Worm (Caenorhabditis elegans): ENCODE measurements around the gene npl-10.

npl-10 gene

ce11 chrIII:3935808-3936207 lies at the start of gene npl-10:
npl-10 (minus strand) TSS chrIII:3935908.
- TF ChIP-seq ref-1 (GFP tag; conservative IDR thresholded peaks at IDR 0.05) = no peak
- TF ChIP-seq klf-2 (GFP tag; conservative IDR thresholded peaks at IDR 0.05) = no peak
- no peak for TF ChIP-seq T22C8.4 (GFP tag; IDR thresholded peaks at IDR 0.05)
- no peak for TF ChIP-seq med-1 (GFP tag; optimal IDR thresholded peaks at IDR 0.05; ENCODE audit: insufficient read depth)
- TF ChIP-seq cog-1 (tag; optimal IDR thresholded peaks at IDR 0.05) = no peak
- no peak for TF ChIP-seq ztf-23 (GFP tag; IDR thresholded peaks at IDR 0.05)
- TF ChIP-seq ztf-29 (GFP tag; IDR thresholded peaks at IDR 0.05) = no peak
- TF ChIP-seq flt-1 (GFP tag; IDR thresholded peaks at IDR 0.05) = no peak
- TF ChIP-seq tab-1 (GFP tag; IDR thresholded peaks at IDR 0.05) = no peak

- TF ChIP-seq ref-1 (GFP tag; conservative IDR thresholded peaks at IDR 0.05) (no peak), med-1 (GFP tag; optimal IDR thresholded peaks at IDR 0.05; ENCODE audit: insufficient read depth) (no peak), T22C8.4 (GFP tag; IDR thresholded peaks at IDR 0.05) (no peak), cog-1 (tag; optimal IDR thresholded peaks at IDR 0.05) (no peak), ztf-23 (GFP tag; IDR thresholded peaks at IDR 0.05) (no peak), tab-1 (GFP tag; IDR thresholded peaks at IDR 0.05) (no peak), klf-2 (GFP tag; conservative IDR thresholded peaks at IDR 0.05) (no peak), flt-1 (GFP tag; IDR thresholded peaks at IDR 0.05) (no peak), ztf-29 (GFP tag; IDR thresholded peaks at IDR 0.05) (no peak)
Measured at ce11 chrIII:3984049-3984484, 48.4 kb upstream of the npl-10 start.

ce11 chrIII:3979980-3980631 lies 44.4 kb upstream of the npl-10 start:
- no peak for TF ChIP-seq ztf-23 (GFP tag; IDR thresholded peaks at IDR 0.05)
- TF ChIP-seq ztf-29 (GFP tag; IDR thresholded peaks at IDR 0.05) = no peak
- no peak for TF ChIP-seq ref-1 (GFP tag; conservative IDR thresholded peaks at IDR 0.05)
- no peak for TF ChIP-seq cog-1 (tag; optimal IDR thresholded peaks at IDR 0.05)

ce11 chrIII:3978438-3978837 lies 42.7 kb upstream of the npl-10 start:
- no peak for TF ChIP-seq cog-1 (tag; optimal IDR thresholded peaks at IDR 0.05)
- no peak for TF ChIP-seq T22C8.4 (GFP tag; IDR thresholded peaks at IDR 0.05)
- no peak for TF ChIP-seq ref-1 (GFP tag; conservative IDR thresholded peaks at IDR 0.05)
- TF ChIP-seq med-1 (GFP tag; optimal IDR thresholded peaks at IDR 0.05; ENCODE audit: insufficient read depth) = no peak
- no peak for TF ChIP-seq klf-2 (GFP tag; conservative IDR thresholded peaks at IDR 0.05)
- TF ChIP-seq tab-1 (GFP tag; IDR thresholded peaks at IDR 0.05) = no peak
- no peak for TF ChIP-seq ztf-23 (GFP tag; IDR thresholded peaks at IDR 0.05)
- TF ChIP-seq flt-1 (GFP tag; IDR thresholded peaks at IDR 0.05) = no peak
- TF ChIP-seq ztf-29 (GFP tag; IDR thresholded peaks at IDR 0.05) = no peak

ce11 chrIII:3976992-3977391 lies 41.3 kb upstream of the npl-10 start:
- no peak for TF ChIP-seq ref-1 (GFP tag; conservative IDR thresholded peaks at IDR 0.05)
- no peak for TF ChIP-seq ztf-23 (GFP tag; IDR thresholded peaks at IDR 0.05)
- TF ChIP-seq cog-1 (tag; optimal IDR thresholded peaks at IDR 0.05) = no peak
- TF ChIP-seq klf-2 (GFP tag; conservative IDR thresholded peaks at IDR 0.05) = no peak
- TF ChIP-seq med-1 (GFP tag; optimal IDR thresholded peaks at IDR 0.05; ENCODE audit: insufficient read depth) = no peak
- TF ChIP-seq T22C8.4 (GFP tag; IDR thresholded peaks at IDR 0.05) = no peak
- no peak for TF ChIP-seq flt-1 (GFP tag; IDR thresholded peaks at IDR 0.05)
- TF ChIP-seq ztf-29 (GFP tag; IDR thresholded peaks at IDR 0.05) = no peak
- TF ChIP-seq tab-1 (GFP tag; IDR thresholded peaks at IDR 0.05) = no peak

ce11 chrIII:3976291-3976690 lies 40.6 kb upstream of the npl-10 start, which contains the start of gene msi-1:
msi-1 (minus strand) TSS chrIII:3976391.
- TF ChIP-seq cog-1 (tag; optimal IDR thresholded peaks at IDR 0.05) (no peak), ztf-29 (GFP tag; IDR thresholded peaks at IDR 0.05) (no peak), tab-1 (GFP tag; IDR thresholded peaks at IDR 0.05) (no peak), klf-2 (GFP tag; conservative IDR thresholded peaks at IDR 0.05) (no peak), med-1 (GFP tag; optimal IDR thresholded peaks at IDR 0.05; ENCODE audit: insufficient read depth) (no peak), T22C8.4 (GFP tag; IDR thresholded peaks at IDR 0.05) (no peak), ref-1 (GFP tag; conservative IDR thresholded peaks at IDR 0.05) (no peak), flt-1 (GFP tag; IDR thresholded peaks at IDR 0.05) (no peak), ztf-23 (GFP tag; IDR thresholded peaks at IDR 0.05) (no peak)

- TF ChIP-seq ref-1 (GFP tag; conservative IDR thresholded peaks at IDR 0.05) (no peak), ztf-29 (GFP tag; IDR thresholded peaks at IDR 0.05) (no peak), cog-1 (tag; optimal IDR thresholded peaks at IDR 0.05) (no peak), klf-2 (GFP tag; conservative IDR thresholded peaks at IDR 0.05) (no peak), tab-1 (GFP tag; IDR thresholded peaks at IDR 0.05) (no peak), ztf-23 (GFP tag; IDR thresholded peaks at IDR 0.05) (no peak), T22C8.4 (GFP tag; IDR thresholded peaks at IDR 0.05) (no peak), flt-1 (GFP tag; IDR thresholded peaks at IDR 0.05) (no peak), med-1 (GFP tag; optimal IDR thresholded peaks at IDR 0.05; ENCODE audit: insufficient read depth) (no peak)
Measured at ce11 chrIII:3975008-3975407, 39.3 kb upstream of the npl-10 start.

- TF ChIP-seq ref-1 (GFP tag; conservative IDR thresholded peaks at IDR 0.05) (no peak), tab-1 (GFP tag; IDR thresholded peaks at IDR 0.05) (no peak), T22C8.4 (GFP tag; IDR thresholded peaks at IDR 0.05) (no peak), cog-1 (tag; optimal IDR thresholded peaks at IDR 0.05) (no peak), ztf-29 (GFP tag; IDR thresholded peaks at IDR 0.05) (no peak), klf-2 (GFP tag; conservative IDR thresholded peaks at IDR 0.05) (no peak), med-1 (GFP tag; optimal IDR thresholded peaks at IDR 0.05; ENCODE audit: insufficient read depth) (no peak), flt-1 (GFP tag; IDR thresholded peaks at IDR 0.05) (no peak), ztf-23 (GFP tag; IDR thresholded peaks at IDR 0.05) (no peak)
Measured at ce11 chrIII:3974503-3974902, 38.8 kb upstream of the npl-10 start.

ce11 chrIII:3972687-3973086 lies 37.0 kb upstream of the npl-10 start, which contains the start of gene R10E9.4:
R10E9.4 (minus strand) TSS chrIII:3972787.
- TF ChIP-seq med-1 (GFP tag; optimal IDR thresholded peaks at IDR 0.05; ENCODE audit: insufficient read depth) (no peak), tab-1 (GFP tag; IDR thresholded peaks at IDR 0.05) (no peak), ref-1 (GFP tag; conservative IDR thresholded peaks at IDR 0.05) (no peak), ztf-29 (GFP tag; IDR thresholded peaks at IDR 0.05) (no peak), ztf-23 (GFP tag; IDR thresholded peaks at IDR 0.05) (no peak), klf-2 (GFP tag; conservative IDR thresholded peaks at IDR 0.05) (no peak), cog-1 (tag; optimal IDR thresholded peaks at IDR 0.05) (no peak), T22C8.4 (GFP tag; IDR thresholded peaks at IDR 0.05) (no peak), flt-1 (GFP tag; IDR thresholded peaks at IDR 0.05) (no peak)
